Fruit fly (Drosophila melanogaster): ENCODE data around the gene CYLD.

CYLD gene

DNA sequence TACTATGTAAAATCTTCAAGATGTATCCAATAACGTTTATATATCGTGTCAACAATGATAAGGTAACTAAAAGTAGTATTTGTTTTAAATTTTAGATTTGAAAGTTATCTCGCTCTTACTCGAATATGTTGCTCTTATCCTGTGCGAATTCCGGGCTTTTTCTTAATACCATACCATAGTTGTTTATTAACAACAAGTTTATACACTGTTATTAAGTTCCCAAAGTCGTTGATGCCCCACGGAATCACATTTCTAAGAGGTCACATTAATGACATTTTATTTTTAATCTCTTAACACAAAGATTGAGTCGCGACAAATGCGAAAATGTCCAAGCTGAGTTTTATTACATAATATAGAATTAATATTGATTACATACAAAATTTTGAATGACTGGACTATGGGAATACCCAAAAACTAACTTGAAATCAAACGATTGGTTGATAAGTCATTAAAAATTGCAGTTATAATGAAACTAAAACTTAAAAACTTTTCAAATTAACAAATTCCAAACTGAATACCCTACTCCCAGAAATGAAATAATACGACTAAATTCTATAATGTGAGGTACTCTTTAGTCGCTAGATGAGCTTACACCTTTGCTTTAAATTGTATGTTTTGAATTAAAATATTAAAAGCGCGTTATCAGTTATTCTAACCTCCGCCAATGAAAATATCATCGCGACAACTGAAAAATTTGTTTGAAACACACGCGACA, 23.3 kb upstream of the CYLD start, which contains the start of gene CG5381:
Gene CG5381, minus strand, starts transcription at position 330 of the 715 bp plus-strand sequence.
- TF ChIP-seq Dll (optimal IDR thresholded peaks at IDR 0.05): no peak
- TF ChIP-seq psq (optimal IDR thresholded peaks at IDR 0.05): no peak
- no peak for TF ChIP-seq pan (optimal IDR thresholded peaks at IDR 0.05)
- no peak for TF ChIP-seq EcR (GFP tag; optimal IDR thresholded peaks at IDR 0.05)
- no peak for TF ChIP-seq CG8478 (optimal IDR thresholded peaks at IDR 0.05)
- no peak for TF ChIP-seq usp (GFP tag; optimal IDR thresholded peaks at IDR 0.05)

DNA sequence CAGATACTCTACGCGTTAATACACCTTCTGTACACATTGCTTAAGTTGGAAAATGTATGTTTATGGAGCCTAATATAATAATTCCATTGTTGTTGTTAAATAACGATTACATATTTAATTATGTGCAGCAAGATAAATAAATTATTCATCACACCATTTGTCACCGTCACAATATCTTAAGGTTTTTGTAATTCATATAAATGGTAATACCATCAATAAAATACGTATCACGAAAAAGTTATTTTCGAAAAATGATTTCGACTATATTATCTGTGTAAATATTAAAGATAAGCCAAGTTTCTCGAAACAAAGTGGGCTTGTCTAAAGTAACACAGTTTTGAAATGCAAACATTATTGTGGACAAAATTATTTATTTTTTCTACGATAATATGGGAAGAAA, 22.5 kb upstream of the CYLD start, which contains the start of gene CG4995:
Gene CG4995, plus strand, starts transcription at position 301 of the 400 bp plus-strand sequence.
- no peak for TF ChIP-seq EcR (GFP tag; optimal IDR thresholded peaks at IDR 0.05)
- no peak for TF ChIP-seq CG8478 (optimal IDR thresholded peaks at IDR 0.05)
- TF ChIP-seq usp (GFP tag; optimal IDR thresholded peaks at IDR 0.05): no peak
- no peak for TF ChIP-seq pan (optimal IDR thresholded peaks at IDR 0.05)
- TF ChIP-seq Dll (optimal IDR thresholded peaks at IDR 0.05): no peak
- TF ChIP-seq psq (optimal IDR thresholded peaks at IDR 0.05): no peak

DNA sequence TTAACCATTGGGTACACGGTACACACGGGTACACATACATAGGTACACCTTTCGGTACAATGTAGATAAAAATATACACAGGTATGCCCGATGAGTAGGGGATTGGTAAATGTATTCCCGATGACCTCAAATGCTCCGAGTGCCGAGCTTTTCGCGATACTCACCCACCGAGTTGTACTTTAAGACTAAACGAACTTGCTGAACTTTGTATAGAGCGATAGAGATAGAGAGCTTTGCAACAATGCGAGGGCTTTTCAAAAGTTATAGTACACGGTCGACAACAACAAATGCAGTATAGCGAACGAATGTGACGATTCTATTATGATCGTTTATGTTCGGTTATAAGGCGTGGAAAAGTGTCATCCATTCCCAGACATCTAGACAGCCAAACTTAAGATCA, 22.0 kb upstream of the CYLD start:
- TF ChIP-seq EcR (GFP tag; optimal IDR thresholded peaks at IDR 0.05): peak in 1 of 2 experiments; percentile 41
- TF ChIP-seq CG8478 (optimal IDR thresholded peaks at IDR 0.05): no peak
- TF ChIP-seq psq (optimal IDR thresholded peaks at IDR 0.05): no peak
- TF ChIP-seq Dll (optimal IDR thresholded peaks at IDR 0.05): no peak
- TF ChIP-seq pan (optimal IDR thresholded peaks at IDR 0.05): no peak
- no peak for TF ChIP-seq usp (GFP tag; optimal IDR thresholded peaks at IDR 0.05)

DNA sequence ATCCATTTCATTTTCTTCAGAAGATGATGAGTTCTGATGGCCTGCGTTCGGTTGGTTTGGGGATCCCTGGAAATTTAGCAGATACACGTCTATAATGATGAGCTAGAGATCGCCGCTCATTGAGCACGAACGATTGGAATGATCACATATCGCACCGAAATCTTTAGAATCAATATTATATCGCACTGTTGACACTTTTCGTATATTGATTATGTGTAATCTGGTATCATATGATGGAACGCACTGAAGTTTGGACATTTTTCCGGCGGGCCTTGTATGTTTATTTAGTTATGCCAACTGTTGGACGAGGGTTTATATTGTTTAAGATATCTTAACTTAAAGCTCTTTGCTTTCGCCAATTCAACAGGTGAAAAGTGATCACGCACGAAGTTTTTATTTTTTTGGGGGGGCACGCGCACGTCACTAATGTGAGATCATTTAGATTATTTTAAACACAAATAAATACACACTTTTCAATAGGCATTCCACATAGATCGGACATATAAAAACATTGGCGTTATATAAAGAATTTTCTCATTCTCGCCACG, 21.5 kb upstream of the CYLD start:
- no peak for TF ChIP-seq pan (optimal IDR thresholded peaks at IDR 0.05)
- TF ChIP-seq usp (GFP tag; optimal IDR thresholded peaks at IDR 0.05): no peak
- no peak for TF ChIP-seq EcR (GFP tag; optimal IDR thresholded peaks at IDR 0.05)
- no peak for TF ChIP-seq CG8478 (optimal IDR thresholded peaks at IDR 0.05)
- no peak for TF ChIP-seq psq (optimal IDR thresholded peaks at IDR 0.05)
- no peak for TF ChIP-seq Dll (optimal IDR thresholded peaks at IDR 0.05)

DNA sequence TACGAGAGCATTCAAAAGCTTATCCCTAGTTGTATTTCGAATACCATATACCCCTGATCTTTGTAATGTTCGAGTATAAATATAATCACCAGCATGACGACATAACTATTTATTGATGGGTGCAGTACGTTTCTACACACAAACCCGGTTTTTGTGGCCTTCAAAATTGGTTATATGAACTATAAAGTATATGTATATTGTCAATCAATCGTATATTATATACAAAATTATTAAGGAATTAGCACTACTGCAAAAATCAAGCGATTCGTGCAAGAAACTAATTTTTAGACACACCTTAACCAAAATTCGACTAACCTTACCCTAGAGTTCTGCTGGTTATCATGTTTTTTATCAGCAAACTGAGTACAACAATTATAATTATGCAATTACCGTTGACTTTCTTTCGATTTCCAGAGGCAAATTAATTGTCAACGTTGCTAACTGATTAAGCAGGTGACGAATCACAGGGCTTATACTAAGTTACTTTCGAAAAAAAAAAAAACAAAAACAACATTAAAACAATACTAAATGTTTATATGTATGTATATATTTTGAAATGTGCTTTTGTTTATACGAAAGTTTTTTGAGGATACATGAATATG, 20.6 kb upstream of the CYLD start:
- no peak for TF ChIP-seq EcR (GFP tag; optimal IDR thresholded peaks at IDR 0.05)
- no peak for TF ChIP-seq usp (GFP tag; optimal IDR thresholded peaks at IDR 0.05)
- TF ChIP-seq Dll (optimal IDR thresholded peaks at IDR 0.05): no peak

DNA sequence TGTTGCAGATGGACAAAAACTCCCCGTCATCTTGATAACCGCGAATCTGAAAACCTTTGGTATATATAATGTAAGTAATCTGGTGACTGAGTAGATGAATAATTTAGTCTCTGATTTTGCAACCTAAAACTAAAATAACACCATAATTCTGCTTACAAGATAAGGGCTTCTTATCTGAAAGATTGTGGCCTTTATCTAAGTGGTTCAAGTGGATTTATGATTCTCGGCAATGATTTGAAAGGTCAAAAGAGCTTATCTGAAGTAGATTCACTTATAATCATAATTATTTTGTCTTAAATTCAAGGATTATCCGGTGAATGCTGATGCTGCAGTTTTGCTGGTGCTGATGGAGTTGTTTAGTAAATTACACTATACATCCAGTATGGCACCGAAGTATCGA, 16.2 kb upstream of the CYLD start:
- no peak for TF ChIP-seq usp (GFP tag; optimal IDR thresholded peaks at IDR 0.05)

DNA sequence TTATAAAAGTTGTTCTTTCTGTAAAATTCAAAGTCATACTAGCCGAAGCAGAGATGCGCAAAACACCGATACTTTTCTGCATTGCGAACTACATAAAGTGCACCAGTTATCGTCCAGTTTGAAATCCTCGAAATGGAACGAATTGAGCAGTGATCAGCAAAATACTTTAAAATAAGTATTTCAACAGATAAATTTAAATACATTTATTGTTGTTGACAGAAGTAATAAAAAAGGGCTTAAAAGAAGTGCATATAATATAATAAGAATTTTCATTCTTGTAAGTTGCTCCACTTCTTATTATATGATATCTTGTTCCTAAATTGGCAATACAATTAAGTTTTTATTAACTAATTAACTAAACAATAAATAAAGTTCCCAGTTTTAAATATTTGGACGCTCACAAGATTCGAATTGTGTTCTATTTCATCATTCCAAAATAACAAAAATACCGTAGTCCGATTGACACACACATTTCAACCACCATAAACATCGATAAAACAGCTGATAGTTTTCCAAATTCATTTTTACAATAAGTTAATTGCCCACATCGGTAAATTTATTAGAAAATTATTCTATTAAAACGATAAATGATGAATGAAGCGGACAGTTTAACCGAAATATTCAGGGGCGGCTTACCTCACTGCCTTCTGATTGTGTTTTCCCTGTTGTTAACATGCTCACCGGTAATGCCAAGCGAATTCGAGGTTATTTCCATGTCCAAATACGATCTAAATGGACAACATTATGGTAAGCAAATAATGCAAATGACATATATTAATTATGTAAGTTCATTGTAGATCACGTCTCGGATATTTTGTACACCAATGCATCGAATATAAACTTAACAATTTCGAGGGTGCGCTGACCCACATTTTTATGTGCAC, 14.9 kb upstream of the CYLD start, which contains the start of the genes Usp14 and CG4972:
Gene Usp14, minus strand, starts transcription at position 70 of the 884 bp plus-strand sequence.
Gene CG4972, plus strand, starts transcription at position 466 of the 884 bp plus-strand sequence.
- no peak for TF ChIP-seq usp (GFP tag; optimal IDR thresholded peaks at IDR 0.05)
- TF ChIP-seq Dll (optimal IDR thresholded peaks at IDR 0.05): no peak
- no peak for TF ChIP-seq EcR (GFP tag; optimal IDR thresholded peaks at IDR 0.05)
- TF ChIP-seq pan (optimal IDR thresholded peaks at IDR 0.05): no peak
- TF ChIP-seq psq (optimal IDR thresholded peaks at IDR 0.05): no peak
- TF ChIP-seq CG8478 (optimal IDR thresholded peaks at IDR 0.05): no peak

DNA sequence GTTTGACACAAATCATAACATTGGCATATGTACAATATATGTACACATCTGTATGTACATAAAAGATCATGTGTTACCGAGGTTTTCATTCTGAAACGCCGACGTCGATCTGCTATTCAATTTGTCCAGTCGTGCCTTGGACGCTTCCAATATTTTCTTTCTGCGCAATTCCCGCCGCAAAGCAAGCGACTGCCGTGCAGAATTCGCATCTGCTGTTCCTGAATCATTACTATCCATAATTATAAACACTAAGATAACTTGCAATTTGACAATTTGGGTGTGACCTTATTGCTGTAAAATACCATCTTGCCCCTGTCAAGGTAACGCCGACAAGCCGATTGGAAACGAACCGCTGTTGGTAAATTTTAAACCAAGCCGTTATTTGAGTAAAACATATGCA, 12.2 kb upstream of the CYLD start:
- no peak for TF ChIP-seq usp (GFP tag; optimal IDR thresholded peaks at IDR 0.05)
- TF ChIP-seq CG8478 (optimal IDR thresholded peaks at IDR 0.05): no peak
- TF ChIP-seq psq (optimal IDR thresholded peaks at IDR 0.05): no peak
- TF ChIP-seq pan (optimal IDR thresholded peaks at IDR 0.05): no peak
- no peak for TF ChIP-seq Dll (optimal IDR thresholded peaks at IDR 0.05)

DNA sequence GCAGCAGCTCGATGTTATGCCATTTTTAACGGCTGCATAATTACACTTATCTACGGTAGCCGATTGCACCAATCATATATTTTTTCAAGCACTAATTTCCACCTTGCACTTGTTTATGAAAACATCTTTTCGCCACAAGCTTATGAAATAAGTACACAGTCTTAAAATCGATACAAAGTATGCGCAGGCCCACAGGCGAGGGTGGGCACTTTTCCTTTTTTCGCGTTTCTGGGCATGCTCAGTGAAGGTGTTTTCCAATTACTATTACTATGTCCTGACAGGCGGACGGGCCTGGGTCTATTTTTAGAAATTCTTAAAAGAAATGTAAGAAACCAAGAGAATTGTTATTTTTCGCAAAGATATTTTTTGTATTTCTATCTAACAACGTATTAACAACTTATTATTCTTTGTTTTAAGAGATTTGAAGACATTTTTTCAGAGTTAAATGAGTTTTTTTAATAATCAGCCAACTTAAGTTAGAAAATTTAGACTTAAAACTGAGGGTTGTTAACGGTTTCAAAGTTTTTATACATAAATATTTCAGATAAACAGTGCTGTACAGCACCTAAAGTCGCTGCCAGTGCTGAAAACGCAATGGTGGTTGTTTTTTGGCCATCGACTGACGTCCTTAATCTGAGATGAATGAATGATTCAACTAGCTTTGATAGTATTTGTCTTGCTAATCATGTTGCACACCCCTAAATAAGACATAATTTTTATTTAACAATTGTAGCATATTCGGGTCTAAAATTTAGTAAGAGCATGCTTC, 11.2 kb upstream of the CYLD start, which contains the start of gene Cdk5alpha:
Gene Cdk5alpha, minus strand, starts transcription at position 343 of the 769 bp plus-strand sequence.
- no peak for TF ChIP-seq psq (optimal IDR thresholded peaks at IDR 0.05)
- TF ChIP-seq CG8478 (optimal IDR thresholded peaks at IDR 0.05): no peak
- no peak for TF ChIP-seq EcR (GFP tag; optimal IDR thresholded peaks at IDR 0.05)
- no peak for TF ChIP-seq usp (GFP tag; optimal IDR thresholded peaks at IDR 0.05)
- no peak for TF ChIP-seq pan (optimal IDR thresholded peaks at IDR 0.05)
- TF ChIP-seq Dll (optimal IDR thresholded peaks at IDR 0.05): no peak

DNA sequence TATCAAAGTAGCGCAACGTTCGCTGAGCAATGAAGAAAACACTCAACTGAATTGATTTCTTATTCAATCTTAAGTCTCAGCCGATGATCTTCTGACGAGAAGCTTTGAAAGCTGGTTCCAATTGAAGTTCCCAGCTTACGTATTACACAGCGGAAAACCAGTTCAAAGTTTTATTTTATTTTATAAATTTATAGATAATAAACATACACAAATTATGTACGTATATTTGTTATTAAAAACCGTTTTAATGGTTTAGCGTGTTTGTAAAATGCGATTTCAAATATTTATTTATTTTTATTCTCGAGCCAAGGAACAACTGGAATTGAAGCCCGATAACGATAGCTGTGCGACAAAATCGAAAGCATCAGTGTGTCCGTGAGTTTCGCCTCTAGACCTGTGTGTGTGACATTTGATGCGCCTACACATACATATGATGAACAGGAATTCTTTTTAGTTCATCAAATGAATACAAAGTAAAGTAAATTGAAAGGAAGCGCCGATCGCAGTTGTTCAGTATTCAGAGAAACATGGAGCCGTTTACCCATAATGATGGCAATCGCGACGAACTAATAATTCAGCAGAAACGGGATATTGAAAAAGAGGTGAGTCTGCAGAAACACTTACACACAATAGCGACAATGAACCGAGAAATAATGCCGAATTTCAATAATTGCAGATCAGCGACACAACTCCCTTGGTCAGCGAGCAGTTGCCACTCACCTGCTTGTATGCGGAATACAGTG, 7.0 kb upstream of the CYLD start, which contains the start of the genes CG5390 and CG4968:
Gene CG5390, minus strand, starts transcription at position 77 of the 743 bp plus-strand sequence.
Gene CG4968, plus strand, starts transcription at position 405 of the 743 bp plus-strand sequence.
- TF ChIP-seq psq (optimal IDR thresholded peaks at IDR 0.05): no peak
- TF ChIP-seq pan (optimal IDR thresholded peaks at IDR 0.05): no peak

Data from whole organism.